Worm (Caenorhabditis elegans) whole organism, young adult: ENCODE measurements around the gene Y38H8A.2.
A peak's percentile ranks its signal among the peaks of the same experiment; 100 is the strongest.

Source experiments
- B0019.2 ChIP-seq: fragments of 200-800 bp; sonication (Bioruptor generic); conservative IDR thresholded peaks from 2 replicates; pipeline ENCODE4 v1.3.6; 2022; ENCODE audit warnings: missing genetic modification reagents, missing genetic modification characterization, missing compliant biosample characterization
- C06A6.2 ChIP-seq: fragments of 200-800 bp; sonication (Bioruptor generic); conservative IDR thresholded peaks from 2 replicates; pipeline ENCODE4 v1.3.6; 2022; ENCODE audit warnings: missing genetic modification characterization, missing compliant biosample characterization
- D2030.7 ChIP-seq: fragments of 200-800 bp; sonication (Bioruptor generic); IDR thresholded peaks from 2 replicates; pipeline ENCODE4 v1.3.6; 2022; ENCODE audit warnings: missing genetic modification reagents, missing genetic modification characterization, missing compliant biosample characterization
- F10E7.11 ChIP-seq: sonication (generic microtip); optimal IDR thresholded peaks from 2 replicates; lab custom pipeline; 2017; ENCODE audit warnings: mild to moderate bottlenecking, missing genetic modification characterization, moderate library complexity, missing compliant biosample characterization
- F33H1.4 ChIP-seq: fragments of 200-800 bp; sonication (Bioruptor generic); IDR thresholded peaks from 2 replicates; pipeline ENCODE4 v1.3.6; 2022; ENCODE audit warnings: missing genetic modification reagents, missing genetic modification characterization, missing compliant biosample characterization
- F39B2.1 ChIP-seq: fragments of 200-800 bp; sonication (Bioruptor generic); IDR thresholded peaks from 2 replicates; pipeline ENCODE4 v1.3.6; 2022; ENCODE audit warnings: missing genetic modification reagents, missing genetic modification characterization, missing compliant biosample characterization
- K11D2.4 ChIP-seq: fragments of 200-800 bp; sonication (Bioruptor generic); IDR thresholded peaks from 2 replicates; pipeline ENCODE4 v1.3.6; 2022; ENCODE audit warnings: missing genetic modification reagents, missing genetic modification characterization, missing compliant biosample characterization
- Y53F4B.3 ChIP-seq: fragments of 200-800 bp; sonication (Bioruptor generic); IDR thresholded peaks from 2 replicates; pipeline ENCODE4 v1.3.6; 2022; ENCODE audit warnings: missing genetic modification reagents, missing genetic modification characterization, missing compliant biosample characterization
- Y56A3A.18 ChIP-seq: fragments of 200-800 bp; sonication (Bioruptor generic); IDR thresholded peaks from 2 replicates; pipeline ENCODE4 v1.3.6; 2022; ENCODE audit warnings: missing genetic modification reagents, missing genetic modification characterization, missing compliant biosample characterization
- Y67H2A.10 ChIP-seq: fragments of 200-800 bp; sonication (Bioruptor generic); conservative IDR thresholded peaks from 2 replicates; pipeline ENCODE4 v1.3.6; 2022; ENCODE audit warnings: missing genetic modification reagents, missing genetic modification characterization, missing compliant biosample characterization
- Y95B8A.8 ChIP-seq: fragments of 200-800 bp; sonication (Bioruptor generic); IDR thresholded peaks from 2 replicates; pipeline ENCODE4 v1.3.6; 2022; ENCODE audit warnings: missing genetic modification reagents, missing genetic modification characterization, missing compliant biosample characterization
- aptf-3 ChIP-seq: fragments of 200-800 bp; sonication (Bioruptor generic); IDR thresholded peaks from 2 replicates; pipeline ENCODE4 v1.3.6; 2022; ENCODE audit warnings: missing genetic modification characterization, missing compliant biosample characterization
- atf-7 ChIP-seq: sonication (generic microtip); optimal IDR thresholded peaks from 2 replicates; lab custom pipeline; 2017; ENCODE audit warnings: mild to moderate bottlenecking, missing genetic modification characterization, missing compliant biosample characterization
- attf-3 ChIP-seq: fragments of 200-800 bp; sonication (Bioruptor generic); conservative IDR thresholded peaks from 2 replicates; pipeline ENCODE4 v1.3.6; 2022; ENCODE audit warnings: missing genetic modification reagents, missing genetic modification characterization, missing compliant biosample characterization
- attf-5 ChIP-seq: fragments of 200-800 bp; sonication (Bioruptor generic); optimal IDR thresholded peaks from 2 replicates; lab custom pipeline; 2018; ENCODE audit warnings: mild to moderate bottlenecking, missing genetic modification characterization, missing compliant biosample characterization
- attf-6 ChIP-seq: fragments of 200-800 bp; sonication (Bioruptor generic); IDR thresholded peaks from 2 replicates; pipeline ENCODE4 v1.3.6; 2022; ENCODE audit warnings: missing genetic modification reagents, missing genetic modification characterization, missing compliant biosample characterization
- bed-1 ChIP-seq: fragments of 200-800 bp; sonication (Bioruptor generic); IDR thresholded peaks from 2 replicates; pipeline ENCODE4 v1.3.6; 2022; ENCODE audit warnings: missing genetic modification reagents, missing genetic modification characterization, missing compliant biosample characterization
- cebp-2 ChIP-seq: fragments of 200-800 bp; sonication (Bioruptor generic); IDR thresholded peaks from 2 replicates; pipeline ENCODE4 v1.3.6; 2022; ENCODE audit warnings: missing genetic modification characterization, missing compliant biosample characterization
- ceh-100 ChIP-seq: fragments of 200-800 bp; sonication (Bioruptor generic); IDR thresholded peaks from 2 replicates; pipeline ENCODE4 v1.3.6; 2022; ENCODE audit warnings: missing genetic modification reagents, missing genetic modification characterization, missing compliant biosample characterization
- ceh-40 ChIP-seq: fragments of 200-800 bp; sonication (Bioruptor generic); IDR thresholded peaks from 2 replicates; pipeline ENCODE4 v1.3.6; 2022; ENCODE audit warnings: missing genetic modification characterization, missing compliant biosample characterization
- ceh-58 ChIP-seq: fragments of 200-800 bp; sonication (Bioruptor generic); IDR thresholded peaks from 2 replicates; pipeline ENCODE4 v1.3.6; 2022; ENCODE audit warnings: missing genetic modification characterization, missing compliant biosample characterization
- dox-1 ChIP-seq: fragments of 200-800 bp; sonication (Bioruptor generic); IDR thresholded peaks from 2 replicates; pipeline ENCODE4 v1.3.6; 2022; ENCODE audit warnings: missing genetic modification reagents, missing genetic modification characterization, missing compliant biosample characterization
- egl-18 ChIP-seq: fragments of 200-800 bp; sonication (Bioruptor generic); IDR thresholded peaks from 2 replicates; pipeline ENCODE4 v1.3.6; 2022; ENCODE audit warnings: missing genetic modification reagents, missing genetic modification characterization, missing compliant biosample characterization
- egrh-3 ChIP-seq: fragments of 200-800 bp; sonication (Bioruptor generic); IDR thresholded peaks from 2 replicates; pipeline ENCODE4 v1.3.6; 2022; ENCODE audit warnings: missing genetic modification reagents, missing genetic modification characterization, missing compliant biosample characterization
- ekl-4 ChIP-seq: fragments of 200-800 bp; sonication (Bioruptor generic); IDR thresholded peaks from 2 replicates; pipeline ENCODE4 v1.3.6; 2022; ENCODE audit warnings: missing genetic modification reagents, missing genetic modification characterization, missing compliant biosample characterization
- him-1 ChIP-seq: sonication (generic microtip); optimal IDR thresholded peaks from 2 replicates; lab custom pipeline; 2016; ENCODE audit warnings: missing genotype, missing genetic modification reagents, missing genetic modification characterization, missing compliant biosample characterization
- hmg-20 ChIP-seq: fragments of 200-800 bp; sonication (Bioruptor generic); IDR thresholded peaks from 2 replicates; pipeline ENCODE4 v1.3.6; 2022; ENCODE audit warnings: missing genetic modification reagents, missing genetic modification characterization, missing compliant biosample characterization
- hsf-1 ChIP-seq: fragments of 200-800 bp; sonication (Bioruptor generic); IDR thresholded peaks from 2 replicates; pipeline ENCODE4 v1.3.6; 2022; ENCODE audit warnings: missing genetic modification reagents, missing genetic modification characterization, missing compliant biosample characterization
- lag-1 ChIP-seq: fragments of 200-800 bp; sonication (Bioruptor generic); IDR thresholded peaks from 2 replicates; pipeline ENCODE4 v1.3.6; 2022; ENCODE audit warnings: missing genetic modification reagents, missing genetic modification characterization, missing compliant biosample characterization
- let-607 ChIP-seq, 2 experiments: fragments of 200-800 bp in 1 of 2; sonication (Bioruptor generic) in 1 of 2; sonication (generic microtip) in 1 of 2; optimal IDR thresholded peaks; 2 replicates each; lab custom pipeline; 2016 to 2018; ENCODE audit warnings: mild to moderate bottlenecking in 2 of 2, missing compliant biosample characterization in 2 of 2, missing genetic modification characterization in 2 of 2, moderate library complexity in 2 of 2, missing genotype in 1 of 2
- madf-3 ChIP-seq: fragments of 200-800 bp; sonication (Bioruptor generic); IDR thresholded peaks from 2 replicates; pipeline ENCODE4 v1.3.6; 2022; ENCODE audit warnings: missing genetic modification reagents, missing genetic modification characterization, missing compliant biosample characterization
- madf-6 ChIP-seq: fragments of 200-800 bp; sonication (Bioruptor generic); IDR thresholded peaks from 2 replicates; pipeline ENCODE4 v1.3.6; 2022; ENCODE audit warnings: missing genetic modification reagents, missing genetic modification characterization, missing compliant biosample characterization
- mel-28 ChIP-seq: sonication (generic microtip); optimal IDR thresholded peaks from 2 replicates; lab custom pipeline; 2016; ENCODE audit warnings: borderline replicate concordance, mild to moderate bottlenecking, missing genetic modification characterization, missing compliant biosample characterization
- mes-4 ChIP-seq: sonication (generic microtip); optimal IDR thresholded peaks from 2 replicates; lab custom pipeline; 2016; ENCODE audit warnings: missing genotype, missing genetic modification characterization, missing compliant biosample characterization
- nfyb-1 ChIP-seq: fragments of 200-800 bp; sonication (Bioruptor generic); IDR thresholded peaks from 2 replicates; pipeline ENCODE4 v1.3.6; 2022; ENCODE audit warnings: missing genetic modification reagents, missing genetic modification characterization, missing compliant biosample characterization
- nhr-90 ChIP-seq: sonication (generic microtip); optimal IDR thresholded peaks from 2 replicates; lab custom pipeline; 2016; ENCODE audit warnings: missing genotype, mild to moderate bottlenecking, missing genetic modification characterization, missing compliant biosample characterization
- somi-1 ChIP-seq: fragments of 200-800 bp; sonication (Bioruptor generic); optimal IDR thresholded peaks from 2 replicates; lab custom pipeline; 2018; ENCODE audit warnings: mild to moderate bottlenecking, missing genetic modification characterization, missing compliant biosample characterization
- tbx-9 ChIP-seq: sonication (generic microtip); optimal IDR thresholded peaks from 2 replicates; lab custom pipeline; 2016; ENCODE audit warnings: borderline replicate concordance, missing genetic modification characterization, inconsistent platforms, missing compliant biosample characterization
- unc-62 ChIP-seq: fragments of 150-350 bp; optimal IDR thresholded peaks from 2 replicates; lab custom pipeline; 2014; ENCODE audit warnings: missing biosample characterization, missing genetic modification reagents, missing genetic modification characterization
- xnd-1 ChIP-seq: sonication (generic microtip); optimal IDR thresholded peaks from 2 replicates; lab custom pipeline; 2016; ENCODE audit warnings: missing genotype, missing genetic modification reagents, missing genetic modification characterization, missing compliant biosample characterization
- zfh-2 ChIP-seq: fragments of 200-800 bp; sonication (Bioruptor generic); conservative IDR thresholded peaks from 2 replicates; pipeline ENCODE4 v1.3.6; 2022; ENCODE audit warnings: missing genetic modification reagents, missing genetic modification characterization, missing compliant biosample characterization
- ztf-25 ChIP-seq: fragments of 200-800 bp; sonication (Bioruptor generic); IDR thresholded peaks from 2 replicates; pipeline ENCODE4 v1.3.6; 2022; ENCODE audit warnings: missing genetic modification reagents, missing genetic modification characterization, missing compliant biosample characterization
- ztf-28 ChIP-seq: fragments of 200-800 bp; sonication (Bioruptor generic); IDR thresholded peaks from 2 replicates; pipeline ENCODE4 v1.3.6; 2022; ENCODE audit warnings: missing genetic modification reagents, missing genetic modification characterization, missing compliant biosample characterization

The Y38H8A.2 gene

DNA sequence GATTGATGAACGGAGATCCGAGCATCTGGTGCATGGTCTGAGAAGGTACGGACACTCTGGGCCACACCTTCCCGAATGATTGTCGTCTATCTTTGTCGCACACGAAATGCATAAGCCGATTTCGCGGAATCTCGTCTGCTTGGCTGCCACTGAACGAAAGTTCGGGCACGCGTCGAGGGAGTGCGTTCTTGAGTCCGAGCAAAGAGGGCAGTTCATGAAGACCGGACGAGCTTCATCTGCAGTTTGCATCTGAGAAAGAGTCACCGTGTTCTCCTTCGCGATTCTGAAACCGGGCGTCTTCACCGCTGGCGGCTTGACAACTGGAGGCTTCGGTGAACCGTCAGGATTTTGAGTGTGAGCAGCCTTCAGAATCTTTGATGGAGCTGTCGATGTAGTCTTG is 16.0 kb upstream of the Y38H8A.2 start:
- TF ChIP-seq K11D2.4 (no peak), zfh-2 (peak; percentile 69), xnd-1 (tag; lab: Kevin White, UChicago) (no peak), atf-7 (tag; lab: Kevin White, UChicago) (no peak)

DNA sequence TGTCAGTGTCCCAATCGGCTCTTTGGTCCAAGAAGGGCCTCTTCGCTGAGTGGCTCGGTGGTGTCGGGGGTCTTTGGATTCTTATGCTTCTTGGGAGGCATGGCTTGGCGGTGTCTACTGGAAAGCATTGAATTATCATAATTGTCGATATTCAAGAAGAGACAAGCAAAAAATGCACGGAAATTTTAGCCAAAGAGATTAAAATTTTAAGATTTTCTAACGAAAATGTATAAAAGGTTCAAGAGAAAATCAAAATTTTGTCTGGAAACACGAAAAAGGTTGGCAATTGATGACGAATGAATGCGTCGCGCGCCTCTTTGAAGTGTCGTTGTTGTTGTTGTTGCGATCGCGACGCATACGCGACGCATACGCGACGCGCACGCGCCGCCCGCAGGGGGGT is 13.4 kb upstream of the Y38H8A.2 start, which contains the start of gene Y38H8A.12:
Y38H8A.12 (minus strand) TSS at position 101 of the 400 bp plus-strand sequence.
- no peak for TF ChIP-seq hmg-20 (GFP tag; lab: Robert Waterston, UW)
- no peak for TF ChIP-seq attf-3
- no peak for TF ChIP-seq him-1 (tag; lab: Kevin White, UChicago)
- TF ChIP-seq attf-5 (GFP tag; lab: Kevin White, UChicago) = no peak
- no peak for TF ChIP-seq tbx-9 (tag; lab: Kevin White, UChicago)
- TF ChIP-seq unc-62 (GFP tag; lab: Kevin White, UChicago) = no peak
- no peak for TF ChIP-seq ztf-28 (GFP tag; lab: Robert Waterston, UW)
- TF ChIP-seq somi-1 = no peak
- no peak for TF ChIP-seq F39B2.1 (GFP tag; lab: Robert Waterston, UW)
- TF ChIP-seq C06A6.2 (GFP tag; lab: Robert Waterston, UW) = no peak
- TF ChIP-seq let-607 (tag; optimal IDR thresholded peaks at IDR 0.05; lab: Kevin White, UChicago) = no peak
- no peak for TF ChIP-seq Y56A3A.18 (GFP tag; lab: Robert Waterston, UW)
- TF ChIP-seq zfh-2 = no peak
- TF ChIP-seq egl-18 (GFP tag; lab: Robert Waterston, UW) = no peak
- no peak for TF ChIP-seq mel-28
- no peak for TF ChIP-seq lag-1 (GFP tag; lab: Robert Waterston, UW)
- no peak for TF ChIP-seq nhr-90 (tag; lab: Kevin White, UChicago)
- TF ChIP-seq F10E7.11 (tag; lab: Kevin White, UChicago) = no peak
- no peak for TF ChIP-seq mes-4 (tag; lab: Kevin White, UChicago)

DNA sequence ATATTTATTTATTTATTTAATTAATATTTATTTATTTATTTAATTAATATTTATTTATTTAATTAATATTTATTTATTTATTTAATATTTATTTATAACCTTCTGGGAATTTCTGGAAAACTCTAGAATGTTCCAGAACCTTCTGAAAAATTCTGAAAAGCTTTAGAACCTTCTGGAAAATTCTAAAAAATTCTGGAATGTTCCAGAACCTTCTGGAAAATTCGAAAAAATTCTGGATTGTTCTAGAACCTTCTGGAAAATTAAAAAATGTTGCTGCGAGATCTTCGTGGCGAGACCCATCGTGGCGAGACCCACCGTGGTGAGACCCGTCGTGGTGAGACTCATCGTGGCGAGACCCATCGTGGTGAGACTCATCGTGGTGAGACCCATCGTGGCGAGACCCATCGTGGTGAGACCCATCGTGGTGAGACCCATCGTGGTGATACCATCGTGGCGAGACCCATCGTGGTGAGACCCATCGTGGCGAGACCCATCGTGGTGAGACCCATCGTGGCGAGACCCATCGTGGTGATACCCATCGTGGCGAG is 12.0 kb upstream of the Y38H8A.2 start:
- TF ChIP-seq egrh-3 (GFP tag; lab: Robert Waterston, UW) (peak; percentile 51; the same call in 1 of the 2 replicates), F33H1.4 (GFP tag; lab: Robert Waterston, UW) (peak; percentile 37), cebp-2 (GFP tag; lab: Robert Waterston, UW) (peak; percentile 82; the same call in 1 of the 2 replicates), hsf-1 (GFP tag; lab: Robert Waterston, UW) (peak; percentile 94)

DNA sequence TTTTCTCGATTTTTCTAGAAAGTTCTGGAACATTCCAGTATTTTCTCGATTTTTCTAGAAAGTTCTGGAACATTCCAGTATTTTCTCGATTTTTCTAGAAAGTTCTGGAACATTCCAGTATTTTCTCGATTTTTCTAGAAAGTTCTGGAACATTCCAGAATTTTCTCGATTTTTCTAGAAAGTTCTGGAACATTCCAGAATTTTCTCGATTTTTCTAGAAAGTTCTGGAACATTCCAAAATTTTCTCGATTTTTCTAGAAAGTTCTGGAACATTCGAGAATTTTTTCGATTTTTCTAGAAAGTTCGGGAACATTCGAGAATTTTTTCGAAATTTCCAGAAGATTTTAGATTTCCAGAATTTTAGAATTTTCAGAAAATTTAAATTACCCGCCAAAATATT is 10.3 kb upstream of the Y38H8A.2 start:
- TF ChIP-seq dox-1 (GFP tag; lab: Robert Waterston, UW) (peak; percentile 78), aptf-3 (0 out of 2 replicates have a peak, but pooled peaks have one; percentile 28), D2030.7 (peak; percentile 66), ztf-25 (GFP tag; lab: Robert Waterston, UW) (0 out of 2 replicates have a peak, but pooled peaks have one; percentile 13), nfyb-1 (0 out of 2 replicates have a peak, but pooled peaks have one; percentile 18), B0019.2 (peak; percentile 67), attf-6 (peak; percentile 89), Y95B8A.8 (peak; percentile 54; the same call in 1 of the 2 replicates), Y67H2A.10 (0 out of 2 replicates have a peak, but pooled peaks have one; percentile 27), ceh-58 (GFP tag; lab: Robert Waterston, UW) (peak; percentile 97), madf-3 (GFP tag; lab: Robert Waterston, UW) (peak; percentile 92), Y56A3A.18 (GFP tag; lab: Robert Waterston, UW) (0 out of 2 replicates have a peak, but pooled peaks have one; percentile 58), egrh-3 (GFP tag; lab: Robert Waterston, UW) (peak; percentile 52; the same call in 1 of the 2 replicates), lag-1 (GFP tag; lab: Robert Waterston, UW) (peak; percentile 8; the same call in 1 of the 2 replicates), egl-18 (GFP tag; lab: Robert Waterston, UW) (peak; percentile 64; the same call in 1 of the 2 replicates), bed-1 (peak; percentile 89; the same call in 1 of the 2 replicates), Y53F4B.3 (peak; percentile 67), madf-6 (GFP tag; lab: Robert Waterston, UW) (peak; percentile 72), ceh-40 (GFP tag; lab: Robert Waterston, UW) (peak; percentile 95), hsf-1 (GFP tag; lab: Robert Waterston, UW) (peak; percentile 99), ekl-4 (GFP tag; lab: Robert Waterston, UW) (peak; percentile 64; the same call in 1 of the 2 replicates), ceh-100 (GFP tag; lab: Robert Waterston, UW) (peak; percentile 55; the same call in 1 of the 2 replicates)
